Worm (Caenorhabditis elegans) whole organism, young adult: Measurements from ENCODE around the gene W08F4.12.

Source experiments
- F23B12.7 ChIP-seq: sonication (generic microtip); optimal IDR thresholded peaks from 2 replicates; lab custom pipeline; 2017; ENCODE audit warnings: missing genetic modification characterization, mild to moderate bottlenecking, missing compliant biosample characterization, antibody characterized with exemption, moderate library complexity; ENCODE audit not compliant: insufficient read depth
- F49E8.2 ChIP-seq: sonication (generic microtip); optimal IDR thresholded peaks from 3 replicates; lab custom pipeline; 2017; ENCODE audit warnings: missing genetic modification characterization, mild to moderate bottlenecking, missing compliant biosample characterization, antibody characterized with exemption, moderate library complexity; ENCODE audit not compliant: insufficient read depth
- ama-1 ChIP-seq, 3 experiments: fragments of 150-350 bp in 1 of 3; sonication (generic microtip) in 2 of 3; optimal IDR thresholded peaks; 2 replicates each; lab custom pipeline; 2014 to 2018; ENCODE audit warnings: missing biosample characterization in 2 of 3, missing genetic modification characterization in 2 of 3, missing genetic modification reagents in 2 of 3
- attf-5 ChIP-seq: fragments of 200-800 bp; sonication (Bioruptor generic); optimal IDR thresholded peaks from 2 replicates; lab custom pipeline; 2018; ENCODE audit warnings: mild to moderate bottlenecking, missing genetic modification characterization, missing compliant biosample characterization
- efl-1 ChIP-seq: fragments of 150-350 bp; optimal IDR thresholded peaks from 2 replicates; lab custom pipeline; 2014; ENCODE audit warnings: missing biosample characterization, missing genetic modification reagents, missing genetic modification characterization
- lag-1 ChIP-seq: fragments of 200-800 bp; sonication (Bioruptor generic); IDR thresholded peaks from 2 replicates; pipeline ENCODE4 v1.3.6; 2022; ENCODE audit warnings: missing genetic modification reagents, missing genetic modification characterization, missing compliant biosample characterization
- nfya-1 ChIP-seq: sonication (generic microtip); optimal IDR thresholded peaks from 2 replicates; lab custom pipeline; 2017; ENCODE audit warnings: antibody characterized with exemption, missing compliant biosample characterization, missing genetic modification characterization, borderline replicate concordance; ENCODE audit not compliant: insufficient read depth
- rcor-1 ChIP-seq: fragments of 200-800 bp; sonication (Bioruptor generic); IDR thresholded peaks from 2 replicates; pipeline ENCODE4 v1.3.6; 2022; ENCODE audit warnings: missing genetic modification reagents, missing genetic modification characterization, missing compliant biosample characterization
- tlf-1 ChIP-seq: fragments of 200-800 bp; sonication (Bioruptor generic); optimal IDR thresholded peaks from 2 replicates; lab custom pipeline; 2018; ENCODE audit warnings: mild to moderate bottlenecking, missing genetic modification characterization, missing compliant biosample characterization
- ztf-22 ChIP-seq: fragments of 200-800 bp; sonication (Bioruptor generic); optimal IDR thresholded peaks from 2 replicates; lab custom pipeline; 2018; ENCODE audit warnings: mild to moderate bottlenecking, missing genetic modification characterization, moderate library complexity, missing compliant biosample characterization

ce11 chrII:577632-578031 is 6.6 kb downstream of the W08F4.12 start, which contains the start of gene W08F4.7:
- TF ChIP-seq nfya-1 (tag; lab: Kevin White, UChicago) (no peak), F49E8.2 (tag; lab: Kevin White, UChicago) (no peak), ama-1 (optimal IDR thresholded peaks at IDR 0.05; lab: Kevin White, UChicago) (no peak), ama-1 (GFP tag; optimal IDR thresholded peaks at IDR 0.05; lab: Kevin White, UChicago) (peak in 1 of 2 experiments; percentile 38), F23B12.7 (tag; lab: Kevin White, UChicago) (no peak), lag-1 (no peak), rcor-1 (no peak), efl-1 (GFP tag; lab: Kevin White, UChicago) (no peak), attf-5 (GFP tag; lab: Kevin White, UChicago) (no peak), tlf-1 (no peak), ztf-22 (GFP tag; lab: Kevin White, UChicago) (no peak)
